Worm (Caenorhabditis elegans): ENCODE results near the gene glo-3.

The glo-3 gene

ce11 chrX:10533447-10533846, at the start of gene glo-3:
Gene glo-3 (plus strand): TSS chrX:10533699.
- peak; percentile 47 for TF ChIP-seq nhr-80 (tag; optimal IDR thresholded peaks at IDR 0.05)
- no peak for TF ChIP-seq F33H1.4 (GFP tag; IDR thresholded peaks at IDR 0.05)
- TF ChIP-seq lin-54 (GFP tag; optimal IDR thresholded peaks at IDR 0.05), result no peak

- TF ChIP-seq athp-1 (tag; optimal IDR thresholded peaks at IDR 0.05) (no peak), rec-8 (tag; optimal IDR thresholded peaks at IDR 0.05) (no peak), hrde-1 (tag; optimal IDR thresholded peaks at IDR 0.05; ENCODE audit: borderline replicate concordance) (no peak), him-1 (tag; optimal IDR thresholded peaks at IDR 0.05) (no peak), F37B4.10 (GFP tag; IDR thresholded peaks at IDR 0.05) (no peak), ceh-91 (GFP tag; IDR thresholded peaks at IDR 0.05) (no peak)
Observed at ce11 chrX:10485300-10485755, 48.2 kb upstream of the glo-3 start, which contains the start of gene C33D3.3. Gene C33D3.3 (plus strand): TSS chrX:10485350.

- no peak for TF ChIP-seq madf-8 (GFP tag; conservative IDR thresholded peaks at IDR 0.05)
- TF ChIP-seq K12H6.12 (tag; optimal IDR thresholded peaks at IDR 0.05), result no peak
- TF ChIP-seq bed-1 (GFP tag; IDR thresholded peaks at IDR 0.05), result no peak
- TF ChIP-seq F55B11.4 (tag; optimal IDR thresholded peaks at IDR 0.05; ENCODE audit: borderline replicate concordance, insufficient read depth), result no peak
- TF ChIP-seq F23B12.7 (tag; optimal IDR thresholded peaks at IDR 0.05; ENCODE audit: insufficient read depth), result no peak
Observed at ce11 chrX:10488763-10489162, 44.7 kb upstream of the glo-3 start, which contains the start of gene C33D3.4. Gene C33D3.4 (plus strand): TSS chrX:10489063.

ce11 chrX:10491044-10491443, 42.5 kb upstream of the glo-3 start, which contains the start of gene C33D3.5:
Gene C33D3.5 (plus strand): TSS chrX:10491344.
- TF ChIP-seq zim-3 (tag; optimal IDR thresholded peaks at IDR 0.05) (no peak), ztf-3 (GFP tag; optimal IDR thresholded peaks at IDR 0.05) (no peak), nhr-27 (tag; optimal IDR thresholded peaks at IDR 0.05) (no peak), F37B4.10 (GFP tag; IDR thresholded peaks at IDR 0.05) (no peak), C17E4.6 (GFP tag; IDR thresholded peaks at IDR 0.05) (no peak), aptf-2 (GFP tag; conservative IDR thresholded peaks at IDR 0.05) (no peak), ztf-25 (GFP tag; IDR thresholded peaks at IDR 0.05) (no peak), let-607 (tag; optimal IDR thresholded peaks at IDR 0.05) (no peak)

- TF ChIP-seq let-607 (tag; optimal IDR thresholded peaks at IDR 0.05), result no peak
- no peak for TF ChIP-seq ztf-28 (GFP tag; IDR thresholded peaks at IDR 0.05)
- TF ChIP-seq ceh-58 (GFP tag; IDR thresholded peaks at IDR 0.05), result no peak
- no peak for TF ChIP-seq lin-35 (GFP tag; optimal IDR thresholded peaks at IDR 0.05)
Observed at ce11 chrX:10491875-10492523, 41.5 kb upstream of the glo-3 start.

ce11 chrX:10499590-10499989, 33.9 kb upstream of the glo-3 start, which contains the start of gene vab-3:
Gene vab-3 (plus strand): TSS chrX:10499890.
- TF ChIP-seq F49E8.2 (tag; optimal IDR thresholded peaks at IDR 0.05; ENCODE audit: insufficient read depth), result no peak
- TF ChIP-seq chd-7 (tag; optimal IDR thresholded peaks at IDR 0.05), result no peak
- no peak for TF ChIP-seq him-1 (tag; optimal IDR thresholded peaks at IDR 0.05)
- TF ChIP-seq bed-1 (GFP tag; IDR thresholded peaks at IDR 0.05), result no peak
- no peak for TF ChIP-seq madf-3 (GFP tag; IDR thresholded peaks at IDR 0.05)
- no peak for TF ChIP-seq nfyb-1 (GFP tag; IDR thresholded peaks at IDR 0.05)
- no peak for TF ChIP-seq Y79H2A.3 (GFP tag; conservative IDR thresholded peaks at IDR 0.05)
- no peak for TF ChIP-seq ccch-3 (GFP tag; optimal IDR thresholded peaks at IDR 0.05)
- TF ChIP-seq lin-35 (GFP tag; optimal IDR thresholded peaks at IDR 0.05), result no peak
- no peak for TF ChIP-seq hlh-26 (GFP tag; conservative IDR thresholded peaks at IDR 0.05)
- TF ChIP-seq egl-18 (GFP tag; IDR thresholded peaks at IDR 0.05), result no peak
- TF ChIP-seq B0261.1 (tag; optimal IDR thresholded peaks at IDR 0.05), result no peak
- TF ChIP-seq attf-6 (GFP tag; IDR thresholded peaks at IDR 0.05), result no peak
- no peak for TF ChIP-seq repo-1 (tag; optimal IDR thresholded peaks at IDR 0.05)
- no peak for TF ChIP-seq lag-1 (GFP tag; IDR thresholded peaks at IDR 0.05)
- TF ChIP-seq efl-1 (GFP tag; optimal IDR thresholded peaks at IDR 0.05), result no peak
- TF ChIP-seq F39B2.1 (GFP tag; IDR thresholded peaks at IDR 0.05), result no peak
- TF ChIP-seq zfh-2 (GFP tag; conservative IDR thresholded peaks at IDR 0.05), result no peak
